Worm (Caenorhabditis elegans): Measurements from ENCODE around the gene F47D12.9.

Gene F47D12.9

ce11 chrIII:6254737-6255136, 48.4 kb downstream of the F47D12.9 start, which contains the start of gene srg-8:
Gene srg-8, minus strand, starts transcription at chrIII:6254837.
- TF ChIP-seq cebp-2 (GFP tag; IDR thresholded peaks at IDR 0.05) = no peak
- no peak for TF ChIP-seq ceh-58 (GFP tag; IDR thresholded peaks at IDR 0.05)
- no peak for TF ChIP-seq snpc-4 (GFP tag; optimal IDR thresholded peaks at IDR 0.05)
- no peak for TF ChIP-seq snpc-4 (tag; optimal IDR thresholded peaks at IDR 0.05)
- TF ChIP-seq ceh-100 (GFP tag; IDR thresholded peaks at IDR 0.05) = no peak
- TF ChIP-seq lsl-1 (GFP tag; optimal IDR thresholded peaks at IDR 0.05) = no peak
- no peak for TF ChIP-seq nhr-80 (tag; optimal IDR thresholded peaks at IDR 0.05)
- no peak for TF ChIP-seq pbrm-1 (GFP tag; IDR thresholded peaks at IDR 0.05)
- no peak for TF ChIP-seq rcor-1 (GFP tag; IDR thresholded peaks at IDR 0.05)
- no peak for TF ChIP-seq hmg-1.2 (GFP tag; IDR thresholded peaks at IDR 0.05)
- TF ChIP-seq B0261.1 (tag; optimal IDR thresholded peaks at IDR 0.05) = no peak
- no peak for TF ChIP-seq dox-1 (GFP tag; IDR thresholded peaks at IDR 0.05)

DNA sequence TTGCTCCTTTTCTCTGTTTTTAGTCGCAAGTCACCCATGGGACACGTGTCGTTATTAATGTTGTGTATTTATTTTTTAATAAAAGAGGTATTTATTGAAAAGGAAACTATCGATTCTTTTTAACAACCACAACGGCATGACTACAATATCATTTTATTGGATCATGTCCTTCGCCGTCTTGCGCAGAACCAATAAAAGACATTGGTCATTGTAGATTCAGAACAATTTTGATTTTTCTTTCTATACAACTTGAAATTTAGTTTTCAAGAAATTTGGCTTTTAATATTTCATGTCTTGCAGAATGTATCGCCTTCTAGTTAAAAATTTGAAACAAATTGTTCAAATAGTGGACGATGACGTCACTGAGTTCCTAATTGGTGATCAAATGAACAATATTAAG, 51.7 kb downstream of the F47D12.9 start, which contains the start of gene amdh-1:
Gene amdh-1 (plus strand): TSS at position 301 of the 400 bp plus-strand sequence.
- TF ChIP-seq nhr-80 (tag; optimal IDR thresholded peaks at IDR 0.05) (no peak), B0035.1 (tag; optimal IDR thresholded peaks at IDR 0.05) (no peak), hmg-20 (GFP tag; IDR thresholded peaks at IDR 0.05) (no peak), attf-3 (GFP tag; conservative IDR thresholded peaks at IDR 0.05) (no peak), dpl-1 (GFP tag; optimal IDR thresholded peaks at IDR 0.05) (no peak)
